Worm (Caenorhabditis elegans): ENCODE measurements around the gene gyg-1.

DNA sequence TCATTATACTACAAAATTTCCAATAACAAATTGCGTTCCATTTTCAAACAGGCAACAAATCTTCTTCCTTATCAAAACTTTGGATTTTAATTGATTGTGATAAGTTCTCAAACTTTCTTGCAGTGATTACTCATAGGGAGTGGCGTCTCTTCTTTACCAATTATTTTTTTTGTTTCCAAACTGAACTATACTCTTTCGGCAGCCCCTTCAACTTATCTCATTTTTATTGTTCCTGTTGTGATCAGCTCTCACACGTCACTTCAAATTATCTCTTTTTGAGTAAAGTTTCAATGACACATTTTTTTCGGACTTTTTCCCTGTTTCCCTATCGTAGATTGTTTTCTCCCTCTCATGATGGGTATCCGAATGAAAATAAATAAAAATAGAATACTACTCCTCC is 45.0 kb upstream of the gyg-1 start:
- TF ChIP-seq ceh-18 (tag; optimal IDR thresholded peaks at IDR 0.05), result no peak
- no peak for TF ChIP-seq ceh-31 (tag; optimal IDR thresholded peaks at IDR 0.05)
- no peak for TF ChIP-seq nhr-232 (tag; optimal IDR thresholded peaks at IDR 0.05)
- no peak for TF ChIP-seq ceh-48 (tag; optimal IDR thresholded peaks at IDR 0.05)
